Worm (Caenorhabditis elegans): ENCODE measurements around the gene C14A6.13.

DNA sequence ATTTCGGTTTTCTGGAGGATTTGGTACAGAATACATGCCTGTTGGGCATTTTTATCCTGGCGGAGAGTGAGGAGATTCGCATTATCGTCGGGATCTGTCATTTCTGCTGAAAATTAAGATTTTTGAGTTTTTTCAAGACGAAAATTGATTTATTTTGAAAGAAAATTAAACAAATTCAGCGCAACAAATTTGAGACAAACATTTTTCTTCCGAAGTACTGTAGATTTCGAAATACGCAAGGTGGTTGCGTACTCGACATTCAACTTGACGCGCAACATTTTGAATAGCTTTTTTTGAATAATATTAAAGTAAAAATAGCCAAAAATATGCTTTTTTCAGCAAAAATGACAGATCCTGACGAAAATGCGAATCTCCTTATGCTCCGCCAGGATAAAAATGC, 26.8 kb downstream of the C14A6.13 start, which contains the start of gene Y37H2A.7:
- no peak for TF ChIP-seq fkh-4 (tag; optimal IDR thresholded peaks at IDR 0.05; ENCODE audit: borderline replicate concordance)
- TF ChIP-seq lin-39 (tag; optimal IDR thresholded peaks at IDR 0.05): no peak
- no peak for TF ChIP-seq nhr-11 (tag; optimal IDR thresholded peaks at IDR 0.05)
- no peak for TF ChIP-seq nhr-12 (tag; optimal IDR thresholded peaks at IDR 0.05)
- TF ChIP-seq nhr-28 (tag; optimal IDR thresholded peaks at IDR 0.05): no peak
- no peak for TF ChIP-seq unc-86 (tag; optimal IDR thresholded peaks at IDR 0.05)
- no peak for TF ChIP-seq unc-62 (GFP tag; optimal IDR thresholded peaks at IDR 0.05)
- no peak for TF ChIP-seq aha-1 (tag; optimal IDR thresholded peaks at IDR 0.05)
- TF ChIP-seq Y116A8C.19 (tag; optimal IDR thresholded peaks at IDR 0.05; ENCODE audit: borderline replicate concordance): no peak
- TF ChIP-seq pqm-1 (tag; optimal IDR thresholded peaks at IDR 0.05): no peak
